Worm (Caenorhabditis elegans) whole organism, early embryonic: ENCODE results near the gene C25G6.4.
A peak's percentile ranks its signal among the peaks of the same experiment; 100 is the strongest.

Source experiments
- B0310.2 ChIP-seq: sonication (generic microtip); optimal IDR thresholded peaks from 2 replicates; lab custom pipeline; 2016; ENCODE audit warnings: mild to moderate bottlenecking, missing genetic modification characterization, missing compliant biosample characterization
- F13C5.2 ChIP-seq: sonication (generic microtip); optimal IDR thresholded peaks from 2 replicates; lab custom pipeline; 2017; ENCODE audit warnings: mild to moderate bottlenecking, missing genetic modification characterization, inconsistent platforms, missing compliant biosample characterization
- aly-1 ChIP-seq: sonication (generic microtip); optimal IDR thresholded peaks from 2 replicates; lab custom pipeline; 2016; ENCODE audit warnings: missing genetic modification characterization, missing compliant biosample characterization
- ama-1 ChIP-seq: fragments of 150-350 bp; optimal IDR thresholded peaks from 2 replicates; lab custom pipeline; 2014
- ceh-13 ChIP-seq: fragments of 200-800 bp; sonication (Bioruptor generic); optimal IDR thresholded peaks from 2 replicates; lab custom pipeline; 2018; ENCODE audit warnings: mild to moderate bottlenecking, missing genetic modification characterization, missing compliant biosample characterization
- ceh-36 ChIP-seq: sonication (generic microtip); optimal IDR thresholded peaks from 2 replicates; lab custom pipeline; 2016; ENCODE audit warnings: missing genetic modification characterization, inconsistent platforms, missing compliant biosample characterization
- ets-7 ChIP-seq: sonication (generic microtip); optimal IDR thresholded peaks from 2 replicates; lab custom pipeline; 2016; ENCODE audit warnings: missing genotype, missing genetic modification characterization, missing compliant biosample characterization
- flt-1 ChIP-seq: fragments of 200-800 bp; sonication (Bioruptor generic); IDR thresholded peaks from 2 replicates; pipeline ENCODE4 v1.3.6; 2022; ENCODE audit warnings: missing genetic modification characterization, missing compliant biosample characterization
- hmbx-1 ChIP-seq: sonication (generic microtip); optimal IDR thresholded peaks from 2 replicates; lab custom pipeline; 2016; ENCODE audit warnings: mild to moderate bottlenecking, missing genetic modification characterization, missing compliant biosample characterization
- hmg-4 ChIP-seq: fragments of 200-800 bp; sonication (Bioruptor generic); optimal IDR thresholded peaks from 2 replicates; lab custom pipeline; 2018; ENCODE audit warnings: mild to moderate bottlenecking, missing genetic modification characterization, missing compliant biosample characterization
- hnd-1 ChIP-seq: sonication (generic microtip); optimal IDR thresholded peaks from 2 replicates; lab custom pipeline; 2016; ENCODE audit warnings: missing genetic modification characterization, missing compliant biosample characterization
- pes-1 ChIP-seq: fragments of 200-800 bp; sonication (Bioruptor generic); IDR thresholded peaks from 2 replicates; pipeline ENCODE4 v1.3.6; 2022; ENCODE audit warnings: missing genetic modification reagents, missing genetic modification characterization, missing compliant biosample characterization
- scrt-1 ChIP-seq: fragments of 200-800 bp; sonication (Bioruptor generic); IDR thresholded peaks from 2 replicates; pipeline ENCODE4 v1.3.6; 2022; ENCODE audit warnings: missing genetic modification characterization, missing compliant biosample characterization
- sea-1 ChIP-seq: fragments of 200-800 bp; sonication (Bioruptor generic); conservative IDR thresholded peaks from 2 replicates; pipeline ENCODE4 v1.3.6; 2022; ENCODE audit warnings: missing genetic modification characterization, missing compliant biosample characterization
- tbx-11 ChIP-seq: fragments of 200-800 bp; sonication (Bioruptor generic); IDR thresholded peaks from 2 replicates; pipeline ENCODE4 v1.3.6; 2022; ENCODE audit warnings: missing genetic modification characterization, missing compliant biosample characterization
- tbx-37 ChIP-seq: fragments of 200-800 bp; sonication (Bioruptor generic); conservative IDR thresholded peaks from 2 replicates; pipeline ENCODE4 v1.3.6; 2022; ENCODE audit warnings: missing genetic modification reagents, missing genetic modification characterization, missing compliant biosample characterization
- tra-4 ChIP-seq: sonication (generic microtip); optimal IDR thresholded peaks from 2 replicates; lab custom pipeline; 2017; ENCODE audit warnings: missing genetic modification characterization, missing compliant biosample characterization

Gene C25G6.4

ce11 chrX:1257668-1258067 lies 8.0 kb upstream of the C25G6.4 start:
- TF ChIP-seq aly-1 (tag; lab: Kevin White, UChicago) (no peak), ets-7 (tag; lab: Kevin White, UChicago) (no peak), hmg-4 (GFP tag; lab: Kevin White, UChicago) (no peak)

ce11 chrX:1255547-1255946 lies 5.9 kb upstream of the C25G6.4 start, which contains the start of gene npr-11:
Gene npr-11, minus strand, starts transcription at chrX:1255647.
- TF ChIP-seq pes-1 (no peak), tbx-11 (GFP tag; lab: Robert Waterston, UW) (no peak), scrt-1 (GFP tag; lab: Robert Waterston, UW) (no peak)

- TF ChIP-seq tbx-37 (GFP tag; lab: Robert Waterston, UW), result no peak
- no peak for TF ChIP-seq flt-1 (GFP tag; lab: Robert Waterston, UW)
- no peak for TF ChIP-seq tra-4 (tag; lab: Kevin White, UChicago)
- TF ChIP-seq ama-1 (lab: Kevin White, UChicago), result no peak
- no peak for TF ChIP-seq sea-1 (GFP tag; lab: Robert Waterston, UW)
- no peak for TF ChIP-seq pes-1
- no peak for TF ChIP-seq aly-1 (tag; lab: Kevin White, UChicago)
- TF ChIP-seq hmg-4 (GFP tag; lab: Kevin White, UChicago), result no peak
- no peak for TF ChIP-seq tbx-11 (GFP tag; lab: Robert Waterston, UW)
- TF ChIP-seq scrt-1 (GFP tag; lab: Robert Waterston, UW), result no peak
- no peak for TF ChIP-seq ceh-13 (GFP tag; lab: Kevin White, UChicago)
- no peak for TF ChIP-seq F13C5.2
- no peak for TF ChIP-seq hnd-1
- TF ChIP-seq B0310.2 (tag; lab: Kevin White, UChicago), result no peak
- no peak for TF ChIP-seq ets-7 (tag; lab: Kevin White, UChicago)
Measured at ce11 chrX:1245717-1246116, 3.9 kb downstream of the C25G6.4 start, which contains the start of gene tsp-9. Gene tsp-9, plus strand, starts transcription at chrX:1246017.

ce11 chrX:1244235-1244634 lies 5.4 kb downstream of the C25G6.4 start:
- TF ChIP-seq hmg-4 (GFP tag; lab: Kevin White, UChicago), result peak; percentile 30
- no peak for TF ChIP-seq tbx-11 (GFP tag; lab: Robert Waterston, UW)

ce11 chrX:1242763-1243162 lies 6.9 kb downstream of the C25G6.4 start:
- TF ChIP-seq scrt-1 (GFP tag; lab: Robert Waterston, UW) (no peak), aly-1 (tag; lab: Kevin White, UChicago) (no peak), tra-4 (tag; lab: Kevin White, UChicago) (no peak), ceh-36 (no peak), hmg-4 (GFP tag; lab: Kevin White, UChicago) (no peak), tbx-37 (GFP tag; lab: Robert Waterston, UW) (no peak), ets-7 (tag; lab: Kevin White, UChicago) (no peak), sea-1 (GFP tag; lab: Robert Waterston, UW) (no peak), pes-1 (no peak), ceh-13 (GFP tag; lab: Kevin White, UChicago) (no peak), hnd-1 (no peak), hmbx-1 (tag; lab: Kevin White, UChicago) (no peak)

ce11 chrX:1238803-1239202 lies 10.8 kb downstream of the C25G6.4 start, which contains the start of gene C25G6.3:
Gene C25G6.3, minus strand, starts transcription at chrX:1238903.
- TF ChIP-seq flt-1 (GFP tag; lab: Robert Waterston, UW) (no peak), hnd-1 (no peak), ama-1 (lab: Kevin White, UChicago) (no peak), B0310.2 (tag; lab: Kevin White, UChicago) (no peak), ceh-36 (no peak), ceh-13 (GFP tag; lab: Kevin White, UChicago) (no peak), scrt-1 (GFP tag; lab: Robert Waterston, UW) (no peak), aly-1 (tag; lab: Kevin White, UChicago) (no peak), sea-1 (GFP tag; lab: Robert Waterston, UW) (no peak), hmbx-1 (tag; lab: Kevin White, UChicago) (no peak), ets-7 (tag; lab: Kevin White, UChicago) (no peak), F13C5.2 (no peak), tbx-11 (GFP tag; lab: Robert Waterston, UW) (no peak), tbx-37 (GFP tag; lab: Robert Waterston, UW) (no peak), tra-4 (tag; lab: Kevin White, UChicago) (no peak), pes-1 (no peak), hmg-4 (GFP tag; lab: Kevin White, UChicago) (no peak)

- TF ChIP-seq hnd-1 (no peak), F13C5.2 (no peak), hmbx-1 (tag; lab: Kevin White, UChicago) (no peak), ama-1 (lab: Kevin White, UChicago) (no peak), aly-1 (tag; lab: Kevin White, UChicago) (no peak), tbx-37 (GFP tag; lab: Robert Waterston, UW) (no peak), sea-1 (GFP tag; lab: Robert Waterston, UW) (no peak), hmg-4 (GFP tag; lab: Kevin White, UChicago) (no peak), scrt-1 (GFP tag; lab: Robert Waterston, UW) (no peak), B0310.2 (tag; lab: Kevin White, UChicago) (no peak), ceh-13 (GFP tag; lab: Kevin White, UChicago) (no peak), tbx-11 (GFP tag; lab: Robert Waterston, UW) (no peak), ceh-36 (no peak), tra-4 (tag; lab: Kevin White, UChicago) (no peak), ets-7 (tag; lab: Kevin White, UChicago) (no peak), flt-1 (GFP tag; lab: Robert Waterston, UW) (no peak), pes-1 (no peak)
Measured at ce11 chrX:1232074-1232473, 17.6 kb downstream of the C25G6.4 start.

- no peak for TF ChIP-seq hmbx-1 (tag; lab: Kevin White, UChicago)
- no peak for TF ChIP-seq F13C5.2
Measured at ce11 chrX:1230658-1231057, 19.0 kb downstream of the C25G6.4 start, which contains the start of gene C46H3.2. Gene C46H3.2, minus strand, starts transcription at chrX:1230758.
